Worm (Caenorhabditis elegans) whole organism, midembryonic: ENCODE data around the gene sec-61.A.
A peak's percentile ranks its signal among the peaks of the same experiment; 100 is the strongest.
"Not testable (repeated sequence)": the region's sequence is repeated elsewhere in the genome, so short reads cannot be mapped to it uniquely, and the experiment has no call there.

Experiments used
- T22C8.4 ChIP-seq: fragments of 200-800 bp; sonication (Bioruptor generic); IDR thresholded peaks from 2 replicates; pipeline ENCODE4 v1.3.6; 2022; ENCODE audit warnings: missing genetic modification characterization, missing compliant biosample characterization
- cog-1 ChIP-seq: sonication (generic microtip); optimal IDR thresholded peaks from 2 replicates; lab custom pipeline; 2016; ENCODE audit warnings: missing genetic modification characterization, missing compliant biosample characterization
- flt-1 ChIP-seq: fragments of 200-800 bp; sonication (Bioruptor generic); IDR thresholded peaks from 2 replicates; pipeline ENCODE4 v1.3.6; 2022; ENCODE audit warnings: missing genetic modification characterization, missing compliant biosample characterization
- klf-2 ChIP-seq: fragments of 200-800 bp; sonication (Bioruptor generic); conservative IDR thresholded peaks from 2 replicates; pipeline ENCODE4 v1.3.6; 2022; ENCODE audit warnings: missing genetic modification reagents, missing genetic modification characterization, missing compliant biosample characterization
- ref-1 ChIP-seq: fragments of 200-800 bp; sonication (Bioruptor generic); conservative IDR thresholded peaks from 2 replicates; pipeline ENCODE4 v1.3.6; 2022; ENCODE audit warnings: missing genetic modification reagents, missing genetic modification characterization, missing compliant biosample characterization
- tab-1 ChIP-seq: fragments of 200-800 bp; sonication (Bioruptor generic); IDR thresholded peaks from 2 replicates; pipeline ENCODE4 v1.3.6; 2022; ENCODE audit warnings: missing genetic modification characterization, missing compliant biosample characterization
- ztf-23 ChIP-seq: fragments of 200-800 bp; sonication (Bioruptor generic); IDR thresholded peaks from 2 replicates; pipeline ENCODE4 v1.3.6; 2022; ENCODE audit warnings: missing genetic modification reagents, missing genetic modification characterization, missing compliant biosample characterization
- ztf-29 ChIP-seq: fragments of 200-800 bp; sonication (Bioruptor generic); IDR thresholded peaks from 2 replicates; pipeline ENCODE4 v1.3.6; 2022; ENCODE audit warnings: missing genetic modification reagents, missing genetic modification characterization, missing compliant biosample characterization

The sec-61.A gene

ce11 chrIV:14784481-14784880, 40.6 kb downstream of the sec-61.A start, which contains the start of gene nlp-56:
nlp-56 (minus strand) TSS chrIV:14784737.
- no peak for TF ChIP-seq flt-1 (GFP tag; lab: Robert Waterston, UW)
- no peak for TF ChIP-seq ztf-23 (GFP tag; lab: Robert Waterston, UW)
- TF ChIP-seq tab-1: no peak
- TF ChIP-seq ref-1 (GFP tag; lab: Robert Waterston, UW): no peak

- TF ChIP-seq klf-2 (GFP tag; lab: Robert Waterston, UW) (no peak), ztf-29 (GFP tag; lab: Robert Waterston, UW) (no peak), ztf-23 (GFP tag; lab: Robert Waterston, UW) (no peak), tab-1 (no peak)
Measured at ce11 chrIV:14782211-14782610, 42.9 kb downstream of the sec-61.A start, which contains the start of gene Y57G11C.1130. Y57G11C.1130 (plus strand) TSS chrIV:14782511.

- no peak for TF ChIP-seq cog-1 (tag; lab: Kevin White, UChicago)
- no peak for TF ChIP-seq ztf-29 (GFP tag; lab: Robert Waterston, UW)
Measured at ce11 chrIV:14781537-14781936, 43.5 kb downstream of the sec-61.A start, which contains the start of gene Y57G11C.8. Y57G11C.8 (plus strand) TSS chrIV:14781837.

- not testable (repeated sequence) for TF ChIP-seq ztf-23, klf-2, ref-1 (GFP tag; lab: Robert Waterston, UW)
Measured at ce11 chrIV:14774454-14774853, 50.6 kb downstream of the sec-61.A start, which contains the start of gene Y57G11C.51. Y57G11C.51 (minus strand) TSS chrIV:14774554.

ce11 chrIV:14773280-14774071, 51.6 kb downstream of the sec-61.A start, which contains the start of gene Y57G11C.36:
Y57G11C.36 (minus strand) TSS chrIV:14773781.
- TF ChIP-seq tab-1 (0 out of 2 replicates have a peak, but pooled peaks have one; percentile 18), ztf-23 (GFP tag; lab: Robert Waterston, UW) (no peak), flt-1 (GFP tag; lab: Robert Waterston, UW) (no peak), klf-2 (GFP tag; lab: Robert Waterston, UW) (no peak), T22C8.4 (no peak)
